Worm (Caenorhabditis elegans): Measurements from ENCODE around the gene dyf-2.

Gene dyf-2

DNA sequence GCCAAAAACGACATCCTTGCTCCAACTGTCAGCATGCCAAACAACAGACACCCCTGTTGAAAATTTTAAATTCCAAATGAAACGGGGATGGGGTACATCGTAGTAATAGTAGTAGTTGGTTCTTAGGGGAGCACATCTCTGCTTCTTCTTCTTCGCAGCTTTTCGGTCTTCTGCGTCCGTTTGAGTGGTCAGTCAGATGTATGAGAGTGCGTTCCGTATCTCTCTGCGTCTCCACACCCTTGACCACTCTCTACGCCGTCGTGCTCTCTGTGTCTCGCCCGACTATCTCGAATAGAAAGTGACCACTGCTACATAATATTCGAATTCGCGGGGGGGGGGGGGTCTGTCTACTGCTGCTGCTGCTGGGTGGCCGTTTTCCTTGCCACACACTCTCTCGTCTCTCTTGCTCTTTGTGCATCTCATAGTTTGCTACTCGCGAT, 26.6 kb upstream of the dyf-2 start:
- TF ChIP-seq Y22D7AL.16 (tag; optimal IDR thresholded peaks at IDR 0.05) (no peak), ztf-16 (tag; optimal IDR thresholded peaks at IDR 0.05) (no peak), lin-11 (tag; optimal IDR thresholded peaks at IDR 0.05) (no peak), nhr-11 (tag; optimal IDR thresholded peaks at IDR 0.05) (no peak), pha-4 (tag; optimal IDR thresholded peaks at IDR 0.05) (no peak), pha-2 (tag; optimal IDR thresholded peaks at IDR 0.05) (no peak), ceh-18 (tag; optimal IDR thresholded peaks at IDR 0.05) (peak; percentile 50), zip-5 (tag; optimal IDR thresholded peaks at IDR 0.05) (no peak), T23F11.4 (GFP tag; optimal IDR thresholded peaks at IDR 0.05) (no peak), rnt-1 (tag; optimal IDR thresholded peaks at IDR 0.05) (peak; percentile 36), hlh-8 (tag; optimal IDR thresholded peaks at IDR 0.05) (no peak), sox-4 (tag; optimal IDR thresholded peaks at IDR 0.05) (no peak), pax-1 (tag; optimal IDR thresholded peaks at IDR 0.05) (peak; percentile 36), unc-42 (tag; optimal IDR thresholded peaks at IDR 0.05) (no peak), sdc-2 (tag; optimal IDR thresholded peaks at IDR 0.05) (peak; percentile 33), ceh-45 (GFP tag; IDR thresholded peaks at IDR 0.05) (no peak), npax-4 (tag; optimal IDR thresholded peaks at IDR 0.05) (no peak), fax-1 (tag; optimal IDR thresholded peaks at IDR 0.05) (no peak), ahr-1 (tag; optimal IDR thresholded peaks at IDR 0.05) (no peak), unc-55 (GFP tag; optimal IDR thresholded peaks at IDR 0.05) (peak; percentile 70), ama-1 (optimal IDR thresholded peaks at IDR 0.05) (no peak), lim-6 (tag; optimal IDR thresholded peaks at IDR 0.05) (no peak), che-1 (tag; optimal IDR thresholded peaks at IDR 0.05) (no peak), ceh-19 (GFP tag; optimal IDR thresholded peaks at IDR 0.05) (no peak), unc-3 (GFP tag; conservative IDR thresholded peaks at IDR 0.05) (0 out of 2 replicates have a peak, but pooled peaks have one; percentile 6), unc-3 (tag; optimal IDR thresholded peaks at IDR 0.05) (no peak), unc-86 (tag; optimal IDR thresholded peaks at IDR 0.05) (no peak), elt-4 (tag; optimal IDR thresholded peaks at IDR 0.05) (no peak), eyg-1 (tag; optimal IDR thresholded peaks at IDR 0.05) (no peak), pqm-1 (tag; optimal IDR thresholded peaks at IDR 0.05) (no peak), fkh-6 (tag; optimal IDR thresholded peaks at IDR 0.05) (no peak), syd-9 (tag; optimal IDR thresholded peaks at IDR 0.05) (peak; percentile 42), dve-1 (tag; optimal IDR thresholded peaks at IDR 0.05) (peak; percentile 33), ceh-22 (tag; optimal IDR thresholded peaks at IDR 0.05) (no peak), ceh-9 (tag; optimal IDR thresholded peaks at IDR 0.05) (no peak), F13H6.1 (tag; optimal IDR thresholded peaks at IDR 0.05) (peak; percentile 98), ceh-6 (GFP tag; optimal IDR thresholded peaks at IDR 0.05) (no peak), hlh-6 (tag; optimal IDR thresholded peaks at IDR 0.05) (peak; percentile 37), hlh-30 (tag; optimal IDR thresholded peaks at IDR 0.05; ENCODE audit: insufficient read depth) (peak; percentile 63), ref-2 (tag; optimal IDR thresholded peaks at IDR 0.05) (peak; percentile 44), dmd-4 (tag; optimal IDR thresholded peaks at IDR 0.05; ENCODE audit: borderline replicate concordance) (no peak), ceh-34 (tag; optimal IDR thresholded peaks at IDR 0.05) (peak; percentile 70), madf-2 (tag; optimal IDR thresholded peaks at IDR 0.05) (no peak), mec-3 (tag; optimal IDR thresholded peaks at IDR 0.05; ENCODE audit: borderline replicate concordance) (no peak), K09A11.1 (tag; optimal IDR thresholded peaks at IDR 0.05; ENCODE audit: insufficient read depth) (no peak), hlh-13 (GFP tag; optimal IDR thresholded peaks at IDR 0.05) (no peak), odd-2 (tag; optimal IDR thresholded peaks at IDR 0.05) (no peak), nhr-232 (tag; optimal IDR thresholded peaks at IDR 0.05) (no peak), sox-2 (GFP tag; IDR thresholded peaks at IDR 0.05) (no peak), ceh-48 (tag; optimal IDR thresholded peaks at IDR 0.05) (no peak), tbx-2 (tag; optimal IDR thresholded peaks at IDR 0.05) (peak; percentile 61), ceh-24 (tag; optimal IDR thresholded peaks at IDR 0.05) (no peak), hlh-15 (tag; optimal IDR thresholded peaks at IDR 0.05) (no peak), pat-9 (tag; optimal IDR thresholded peaks at IDR 0.05) (no peak)
